Worm (Caenorhabditis elegans): ENCODE data around the gene acr-16.
"Not testable (repeated sequence)": the region's sequence is repeated elsewhere in the genome, so short reads cannot be mapped to it uniquely, and the experiment has no call there.

acr-16 gene

DNA sequence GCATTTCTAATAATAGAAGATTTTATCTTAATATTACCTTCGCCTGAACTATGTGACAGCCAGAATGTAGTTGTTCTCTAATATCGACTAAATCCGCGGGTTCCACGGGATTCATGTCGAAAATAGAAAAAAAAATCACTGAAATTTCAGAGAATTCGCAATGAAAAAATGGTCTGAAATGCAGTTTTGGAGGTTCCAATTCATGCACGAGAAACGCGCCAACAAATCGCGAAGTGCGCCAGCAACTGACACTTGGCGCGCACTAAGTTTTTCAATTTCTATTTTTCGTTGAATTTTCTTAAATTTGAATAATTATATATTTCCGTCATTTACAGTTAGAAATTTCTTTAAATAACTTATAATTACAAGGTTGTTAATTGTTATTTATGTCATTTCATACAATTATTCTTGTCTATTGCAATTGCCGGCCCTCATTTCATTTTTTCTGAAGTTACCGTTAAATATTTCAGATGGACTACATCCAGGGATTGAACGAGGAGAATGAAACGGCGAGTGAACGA is 8.9 kb downstream of the acr-16 start, which contains the start of the genes F25G6.9 and symk-1 (continued):
- peak in 1 of 2 experiments; percentile 41 for TF ChIP-seq ztf-11 (tag; optimal IDR thresholded peaks at IDR 0.05)
- peak; percentile 44 for TF ChIP-seq grh-1 (GFP tag; IDR thresholded peaks at IDR 0.05)
- peak; percentile 12 for TF ChIP-seq ztf-4 (tag; optimal IDR thresholded peaks at IDR 0.05)
- peak; percentile 16 for TF ChIP-seq lin-15B (tag; optimal IDR thresholded peaks at IDR 0.05)
- peak; percentile 47 for TF ChIP-seq lir-3 (tag; optimal IDR thresholded peaks at IDR 0.05; ENCODE audit: poor library complexity)
- TF ChIP-seq pag-3 (tag; optimal IDR thresholded peaks at IDR 0.05; ENCODE audit: borderline replicate concordance, insufficient read depth) = no peak
- TF ChIP-seq swsn-7 (tag; optimal IDR thresholded peaks at IDR 0.05) = peak; percentile 82
- TF ChIP-seq egl-13 (tag; optimal IDR thresholded peaks at IDR 0.05) = peak; percentile 29
- peak; percentile 3 for TF ChIP-seq F16B12.6 (tag; optimal IDR thresholded peaks at IDR 0.05)
- TF ChIP-seq nhr-71 (tag; optimal IDR thresholded peaks at IDR 0.05) = peak; percentile 86
- TF ChIP-seq fkh-10 (GFP tag; optimal IDR thresholded peaks at IDR 0.05) = no peak
- peak; percentile 89 for TF ChIP-seq nhr-47 (tag; optimal IDR thresholded peaks at IDR 0.05)
- TF ChIP-seq tbx-2 (tag; optimal IDR thresholded peaks at IDR 0.05) = peak; percentile 81
- TF ChIP-seq efl-3 (GFP tag; optimal IDR thresholded peaks at IDR 0.05) = no peak
- TF ChIP-seq pax-3 (tag; optimal IDR thresholded peaks at IDR 0.05) = no peak
- peak; percentile 72 to 82 for TF ChIP-seq lsy-2 (tag; optimal IDR thresholded peaks at IDR 0.05)
- peak; percentile 37 for TF ChIP-seq ceh-8 (GFP tag; optimal IDR thresholded peaks at IDR 0.05)
- peak; percentile 80 for TF ChIP-seq irx-1 (tag; optimal IDR thresholded peaks at IDR 0.05)
- no peak for TF ChIP-seq unc-30 (tag; optimal IDR thresholded peaks at IDR 0.05)
- TF ChIP-seq nhr-90 (tag; optimal IDR thresholded peaks at IDR 0.05; ENCODE audit: poor library complexity) = peak; percentile 79
- peak; percentile 72 for TF ChIP-seq lin-14 (GFP tag; optimal IDR thresholded peaks at IDR 0.05)
- TF ChIP-seq fkh-4 (tag; optimal IDR thresholded peaks at IDR 0.05; ENCODE audit: borderline replicate concordance) = no peak
- no peak for TF ChIP-seq ceh-88 (GFP tag; IDR thresholded peaks at IDR 0.05)
- no peak for TF ChIP-seq ets-5 (GFP tag; IDR thresholded peaks at IDR 0.05)
- no peak for TF ChIP-seq ceh-90 (tag; optimal IDR thresholded peaks at IDR 0.05)
- TF ChIP-seq Y116A8C.19 (tag; optimal IDR thresholded peaks at IDR 0.05; ENCODE audit: borderline replicate concordance) = no peak
- peak; percentile 61 to 75 (median 71) for TF ChIP-seq dpl-1 (GFP tag; optimal IDR thresholded peaks at IDR 0.05)
- TF ChIP-seq mab-9 (GFP tag; IDR thresholded peaks at IDR 0.05) = no peak
- peak; percentile 76 for TF ChIP-seq lin-39 (tag; optimal IDR thresholded peaks at IDR 0.05)
- TF ChIP-seq C34B4.2 (tag; optimal IDR thresholded peaks at IDR 0.05) = no peak
- TF ChIP-seq ces-1 (GFP tag; optimal IDR thresholded peaks at IDR 0.05) = no peak
- peak; percentile 66 for TF ChIP-seq isw-1 (GFP tag; IDR thresholded peaks at IDR 0.05)
- peak in 2 of 6 experiments; percentile 13 to 17 for TF ChIP-seq elt-3 (tag; optimal IDR thresholded peaks at IDR 0.05)
- TF ChIP-seq nhr-11 (tag; optimal IDR thresholded peaks at IDR 0.05) = peak; percentile 20
- peak in 1 of 2 experiments; percentile 37 for TF ChIP-seq mdl-1 (tag; optimal IDR thresholded peaks at IDR 0.05)
- peak; percentile 87 for TF ChIP-seq mep-1 (tag; optimal IDR thresholded peaks at IDR 0.05)
- no peak for TF ChIP-seq mef-2 (tag; optimal IDR thresholded peaks at IDR 0.05)

DNA sequence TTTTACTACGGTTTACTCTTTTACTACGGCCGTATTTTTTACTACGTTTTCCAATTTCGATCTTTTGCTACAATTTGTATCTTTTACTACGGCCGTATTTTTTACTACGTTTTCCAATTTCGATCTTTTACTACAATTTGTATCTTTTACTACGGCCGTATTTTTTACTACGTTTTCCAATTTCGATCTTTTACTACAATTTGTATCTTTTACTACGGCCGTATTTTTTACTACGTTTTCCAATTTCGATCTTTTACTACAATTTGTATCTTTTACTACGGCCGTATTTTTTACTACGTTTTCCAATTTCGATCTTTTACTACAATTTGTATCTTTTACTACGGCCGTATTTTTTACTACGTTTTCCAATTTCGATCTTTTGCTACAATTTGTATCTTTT is 13.7 kb downstream of the acr-16 start, which contains the start of gene F25G6.1:
Gene F25G6.1 (plus strand): TSS at position 301 of the 400 bp plus-strand sequence.
- not testable (repeated sequence) for TF ChIP-seq tlp-1 (tag; optimal IDR thresholded peaks at IDR 0.05); snu-23 (GFP tag; optimal IDR thresholded peaks at IDR 0.05); rnt-1 (tag; optimal IDR thresholded peaks at IDR 0.05)
